Worm (Caenorhabditis elegans): ENCODE data around the gene srh-257.
A peak's percentile ranks its signal among the peaks of the same experiment; 100 is the strongest.

The srh-257 gene

DNA sequence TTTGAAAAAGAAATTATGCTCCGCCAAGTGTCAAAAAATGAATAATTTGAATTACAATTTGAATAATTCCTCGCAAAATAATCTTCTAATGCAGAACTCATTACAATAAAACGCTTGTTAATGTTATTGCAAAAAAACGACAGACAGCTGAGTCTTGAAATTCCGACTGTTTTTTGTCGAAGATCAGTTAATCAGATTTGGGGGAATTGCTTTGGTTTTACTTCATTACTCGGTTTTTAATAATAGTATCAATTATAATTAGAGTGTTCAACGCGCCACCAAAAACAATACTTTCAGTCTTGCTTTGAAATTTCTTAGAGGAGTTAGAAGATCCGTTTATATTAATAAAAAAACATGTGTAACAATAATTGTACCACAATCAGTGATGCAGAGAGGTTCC is 29.1 kb upstream of the srh-257 start, which contains the start of gene srh-122:
TSS of gene srh-122 (minus strand) at position 101 of the 400 bp plus-strand sequence.
- TF ChIP-seq blmp-1 (tag; optimal IDR thresholded peaks at IDR 0.05; ENCODE audit: insufficient read depth) (no peak), gmeb-1 (tag; optimal IDR thresholded peaks at IDR 0.05) (no peak), mbf-1 (tag; optimal IDR thresholded peaks at IDR 0.05) (no peak), ztf-1 (GFP tag; conservative IDR thresholded peaks at IDR 0.05) (no peak), R02D3.7 (tag; optimal IDR thresholded peaks at IDR 0.05) (no peak), peb-1 (tag; optimal IDR thresholded peaks at IDR 0.05) (no peak), aly-2 (tag; optimal IDR thresholded peaks at IDR 0.05) (no peak), unc-62 (GFP tag; optimal IDR thresholded peaks at IDR 0.05) (no peak), nhr-6 (tag; optimal IDR thresholded peaks at IDR 0.05) (no peak), ama-1 (optimal IDR thresholded peaks at IDR 0.05) (no peak), ceh-82 (tag; optimal IDR thresholded peaks at IDR 0.05) (no peak), lin-13 (GFP tag; optimal IDR thresholded peaks at IDR 0.05) (no peak), nhr-77 (tag; optimal IDR thresholded peaks at IDR 0.05) (no peak), mab-5 (tag; optimal IDR thresholded peaks at IDR 0.05) (no peak)

DNA sequence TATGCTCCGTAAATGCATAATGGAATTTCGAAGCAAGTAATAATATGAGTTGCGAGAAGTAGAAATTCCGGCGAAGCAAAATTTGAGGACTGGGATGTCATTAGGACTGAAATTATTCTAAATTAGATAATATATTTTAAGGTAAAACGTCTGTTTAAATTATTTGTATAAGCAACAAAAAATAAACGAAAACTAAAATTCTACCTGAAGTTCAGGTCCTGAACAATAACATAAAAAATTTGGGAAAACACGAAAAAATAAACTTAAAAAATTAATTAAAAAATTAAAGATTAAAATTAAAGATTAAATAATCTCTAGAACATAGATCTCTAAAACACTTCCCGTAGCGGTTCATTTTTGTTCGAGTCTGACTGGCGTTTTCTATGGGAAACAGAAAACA is 27.2 kb upstream of the srh-257 start, which contains the start of gene srh-251:
TSS of gene srh-251 (minus strand) at position 101 of the 400 bp plus-strand sequence.
- TF ChIP-seq fos-1 (tag; optimal IDR thresholded peaks at IDR 0.05) = no peak
- TF ChIP-seq ztf-4 (tag; optimal IDR thresholded peaks at IDR 0.05) = no peak
- no peak for TF ChIP-seq mdl-1 (tag; optimal IDR thresholded peaks at IDR 0.05)
- TF ChIP-seq blmp-1 (tag; optimal IDR thresholded peaks at IDR 0.05; ENCODE audit: insufficient read depth) = no peak
- TF ChIP-seq nhr-21 (tag; optimal IDR thresholded peaks at IDR 0.05) = no peak
- no peak for TF ChIP-seq R02D3.7 (tag; optimal IDR thresholded peaks at IDR 0.05)
- no peak for TF ChIP-seq Y55F3AM.14 (GFP tag; optimal IDR thresholded peaks at IDR 0.05)
- TF ChIP-seq unc-39 (tag; optimal IDR thresholded peaks at IDR 0.05) = no peak
- no peak for TF ChIP-seq alr-1 (tag; optimal IDR thresholded peaks at IDR 0.05)
- TF ChIP-seq sem-4 (tag; optimal IDR thresholded peaks at IDR 0.05) = no peak
- TF ChIP-seq nhr-12 (tag; optimal IDR thresholded peaks at IDR 0.05) = no peak
- TF ChIP-seq dmd-4 (tag; optimal IDR thresholded peaks at IDR 0.05) = no peak
- TF ChIP-seq lin-11 (tag; optimal IDR thresholded peaks at IDR 0.05) = no peak
- no peak for TF ChIP-seq nhr-23 (tag; optimal IDR thresholded peaks at IDR 0.05)
- TF ChIP-seq F13H6.1 (tag; optimal IDR thresholded peaks at IDR 0.05) = no peak

DNA sequence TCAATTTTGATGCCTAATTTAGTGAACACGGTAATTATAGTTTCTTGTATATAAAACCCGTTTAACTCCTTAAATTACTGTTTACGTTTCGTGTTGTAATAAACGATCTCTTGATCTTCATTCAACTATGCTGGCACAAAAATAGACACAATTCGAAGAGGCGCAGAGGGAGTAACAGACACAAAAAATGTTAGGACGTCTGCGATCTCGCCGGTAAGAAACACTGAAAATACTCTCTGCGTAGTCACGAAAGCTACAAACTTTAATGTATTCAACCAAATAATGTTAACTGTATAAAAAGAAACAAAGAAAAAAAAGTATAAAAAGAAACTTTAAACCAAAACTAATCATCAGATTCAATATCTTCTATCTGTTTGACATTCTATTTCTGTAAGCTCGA is 26.2 kb upstream of the srh-257 start, which contains the start of gene dhs-23:
TSS of gene dhs-23 (plus strand) at position 363 of the 400 bp plus-strand sequence.
- TF ChIP-seq zag-1 (tag; optimal IDR thresholded peaks at IDR 0.05) (no peak), fos-1 (tag; optimal IDR thresholded peaks at IDR 0.05) (peak; percentile 1)

DNA sequence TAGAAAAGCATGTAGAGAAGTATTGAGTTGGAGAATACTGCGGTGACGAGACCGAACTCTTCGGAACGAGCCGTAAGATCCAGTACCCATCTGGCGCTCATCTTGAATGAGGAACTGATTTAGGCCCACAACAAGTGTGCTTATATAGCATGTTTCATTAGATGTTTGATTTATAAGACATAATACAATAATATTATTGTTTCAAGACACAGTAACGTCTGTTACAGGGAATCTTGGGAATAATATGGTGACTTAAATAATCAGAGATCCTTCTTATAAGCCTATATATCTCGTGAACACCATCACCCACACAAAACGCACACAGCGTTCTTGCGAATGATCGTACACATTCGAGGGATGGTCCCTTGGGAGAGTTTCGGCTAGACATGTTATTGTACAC is 23.3 kb upstream of the srh-257 start, which contains the start of gene str-88:
TSS of gene str-88 (minus strand) at position 101 of the 400 bp plus-strand sequence.
- TF ChIP-seq nhr-10 (tag; optimal IDR thresholded peaks at IDR 0.05) = no peak
- no peak for TF ChIP-seq snpc-4 (tag; optimal IDR thresholded peaks at IDR 0.05)
- no peak for TF ChIP-seq skn-1 (tag; optimal IDR thresholded peaks at IDR 0.05)
- TF ChIP-seq sma-9 (GFP tag; optimal IDR thresholded peaks at IDR 0.05) = no peak
- TF ChIP-seq sma-9 (tag; optimal IDR thresholded peaks at IDR 0.05) = no peak
- TF ChIP-seq egl-27 (tag; optimal IDR thresholded peaks at IDR 0.05) = no peak
- TF ChIP-seq nhr-11 (tag; optimal IDR thresholded peaks at IDR 0.05) = no peak
- TF ChIP-seq ceh-82 (tag; optimal IDR thresholded peaks at IDR 0.05) = no peak
- TF ChIP-seq R02D3.7 (tag; optimal IDR thresholded peaks at IDR 0.05) = no peak
- TF ChIP-seq peb-1 (tag; optimal IDR thresholded peaks at IDR 0.05) = no peak
- no peak for TF ChIP-seq Y55F3AM.14 (GFP tag; optimal IDR thresholded peaks at IDR 0.05)
- no peak for TF ChIP-seq mdl-1 (tag; optimal IDR thresholded peaks at IDR 0.05)
- no peak for TF ChIP-seq mbf-1 (tag; optimal IDR thresholded peaks at IDR 0.05)

DNA sequence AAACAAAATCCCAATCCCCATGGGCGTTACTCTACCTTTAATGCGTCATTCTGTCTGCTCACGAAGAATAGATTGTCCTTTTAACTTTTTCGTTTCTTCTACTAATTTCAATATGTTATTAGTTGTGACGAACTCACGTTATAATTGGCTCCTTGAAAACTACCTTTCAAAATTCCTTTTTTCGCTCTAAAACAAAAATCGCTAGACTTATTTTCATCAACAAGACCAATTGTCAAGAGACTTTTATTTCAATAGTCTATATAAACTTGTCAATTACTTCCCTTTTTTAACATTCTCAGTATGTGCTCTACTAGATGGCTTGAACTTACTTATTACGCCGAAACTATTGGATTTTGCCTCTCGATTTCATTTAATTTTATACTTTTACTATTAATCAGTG is 22.3 kb upstream of the srh-257 start, which contains the start of gene str-102:
TSS of gene str-102 (plus strand) at position 301 of the 400 bp plus-strand sequence.
- TF ChIP-seq F13H6.1 (tag; optimal IDR thresholded peaks at IDR 0.05) (no peak), Y55F3AM.14 (GFP tag; optimal IDR thresholded peaks at IDR 0.05) (no peak), nhr-21 (tag; optimal IDR thresholded peaks at IDR 0.05) (no peak), zag-1 (tag; optimal IDR thresholded peaks at IDR 0.05) (no peak), R02D3.7 (tag; optimal IDR thresholded peaks at IDR 0.05) (no peak), lsy-2 (tag; optimal IDR thresholded peaks at IDR 0.05) (no peak), nhr-77 (tag; optimal IDR thresholded peaks at IDR 0.05) (no peak), unc-55 (GFP tag; optimal IDR thresholded peaks at IDR 0.05) (no peak), dmd-4 (tag; optimal IDR thresholded peaks at IDR 0.05) (no peak), nhr-23 (tag; optimal IDR thresholded peaks at IDR 0.05) (no peak), crh-2 (tag; optimal IDR thresholded peaks at IDR 0.05) (no peak), sma-9 (GFP tag; optimal IDR thresholded peaks at IDR 0.05) (no peak), sma-9 (tag; optimal IDR thresholded peaks at IDR 0.05) (no peak), elt-1 (tag; optimal IDR thresholded peaks at IDR 0.05) (no peak), lin-11 (tag; optimal IDR thresholded peaks at IDR 0.05) (no peak), nhr-6 (tag; optimal IDR thresholded peaks at IDR 0.05) (no peak), nhr-237 (tag; optimal IDR thresholded peaks at IDR 0.05) (no peak), ZK546.5 (tag; optimal IDR thresholded peaks at IDR 0.05) (no peak), unc-39 (tag; optimal IDR thresholded peaks at IDR 0.05) (no peak), lin-39 (tag; optimal IDR thresholded peaks at IDR 0.05) (no peak)
